Worm (Caenorhabditis elegans): Measurements from ENCODE around the gene cwp-3.

- no peak for TF ChIP-seq flt-1 (GFP tag; IDR thresholded peaks at IDR 0.05)
- TF ChIP-seq tab-1 (GFP tag; IDR thresholded peaks at IDR 0.05) = no peak
- no peak for TF ChIP-seq T22C8.4 (GFP tag; IDR thresholded peaks at IDR 0.05)
These were observed 29.4 kb downstream of the cwp-3 start, which contains the start of gene srd-33 for ce11 chrV:4871992-4872391.
